Fruit fly (Drosophila melanogaster) whole organism, embryonic: ENCODE measurements around the gene Hs6st.

Source experiments
- CG10366 ChIP-seq: fragments of 200-800 bp; sonication (Bioruptor generic); IDR thresholded peaks from 2 replicates; pipeline ENCODE4 v1.3.6; 2022; ENCODE audit warnings: missing biosample characterization, missing genetic modification characterization
- CG11456 ChIP-seq: fragments of 200-800 bp; sonication (Bioruptor generic); IDR thresholded peaks from 3 replicates; pipeline ENCODE4 v1.3.6; 2022; ENCODE audit warnings: missing biosample characterization, missing genetic modification characterization
- CG12744 ChIP-seq: fragments of 200-800 bp; sonication (Bioruptor generic); optimal IDR thresholded peaks from 2 replicates; lab custom pipeline; 2016; ENCODE audit warnings: missing biosample characterization, missing genetic modification characterization
- CG15514 ChIP-seq: fragments of 200-800 bp; sonication (Bioruptor generic); optimal IDR thresholded peaks from 3 replicates; lab custom pipeline; 2017; ENCODE audit warnings: missing biosample characterization, missing genetic modification characterization, mild to moderate bottlenecking, moderate library complexity, missing genetic modification reagents
- CG1602 ChIP-seq: fragments of 200-800 bp; sonication (Bioruptor generic); optimal IDR thresholded peaks from 3 replicates; lab custom pipeline; 2016; ENCODE audit warnings: missing biosample characterization, missing genetic modification characterization
- CG17802 ChIP-seq: fragments of 200-800 bp; sonication (Bioruptor generic); optimal IDR thresholded peaks from 2 replicates; lab custom pipeline; 2018; ENCODE audit warnings: missing biosample characterization, mild to moderate bottlenecking, missing genetic modification characterization, moderate library complexity
- CG1792 ChIP-seq: fragments of 200-800 bp; sonication (Bioruptor generic); optimal IDR thresholded peaks from 2 replicates; lab custom pipeline; 2016; ENCODE audit warnings: missing biosample characterization, missing genetic modification characterization
- CG18599 ChIP-seq: fragments of 200-800 bp; sonication (Bioruptor generic); optimal IDR thresholded peaks from 3 replicates; lab custom pipeline; 2017; ENCODE audit warnings: missing biosample characterization, missing genetic modification characterization, mild to moderate bottlenecking, moderate library complexity, missing genetic modification reagents
- CG2120 ChIP-seq: fragments of 200-800 bp; sonication (Bioruptor generic); optimal IDR thresholded peaks from 3 replicates; lab custom pipeline; 2016; ENCODE audit warnings: missing biosample characterization, missing genetic modification characterization
- CG3726 ChIP-seq: fragments of 200-800 bp; sonication (Bioruptor generic); IDR thresholded peaks from 3 replicates; pipeline ENCODE4, ENCODE4 v1.3.6; 2022; ENCODE audit warnings: missing biosample characterization, missing genetic modification characterization
- CG4404 ChIP-seq: fragments of 200-800 bp; sonication (Bioruptor generic); IDR thresholded peaks from 2 replicates; pipeline ENCODE4 v1.3.6; 2022; ENCODE audit warnings: missing biosample characterization, missing genetic modification characterization
- CG4820 ChIP-seq: fragments of 200-800 bp; sonication (Bioruptor generic); optimal IDR thresholded peaks from 3 replicates; lab custom pipeline; 2016; ENCODE audit warnings: missing biosample characterization, missing genetic modification characterization
- CG6791 ChIP-seq: fragments of 200-800 bp; sonication (Bioruptor generic); IDR thresholded peaks from 3 replicates; pipeline ENCODE4 v1.3.6; 2022; ENCODE audit warnings: missing biosample characterization, missing genetic modification characterization; ENCODE audit not compliant: partially characterized antibody
- CG8359 ChIP-seq: fragments of 200-800 bp; sonication (Bioruptor generic); optimal IDR thresholded peaks from 2 replicates; lab custom pipeline; 2017; ENCODE audit warnings: missing biosample characterization, mild to moderate bottlenecking, missing genetic modification characterization, borderline replicate concordance
- CG9817 ChIP-seq: fragments of 200-800 bp; sonication (Bioruptor generic); optimal IDR thresholded peaks from 2 replicates; lab custom pipeline; 2018; ENCODE audit warnings: missing biosample characterization, mild to moderate bottlenecking, missing genetic modification characterization, moderate library complexity
- CG9932 ChIP-seq: fragments of 200-800 bp; sonication (Bioruptor generic); IDR thresholded peaks from 2 replicates; pipeline ENCODE4 v1.3.6; 2022; ENCODE audit warnings: missing biosample characterization, missing genetic modification characterization
- Chrac-16 ChIP-seq: fragments of 200-800 bp; sonication (Bioruptor generic); optimal IDR thresholded peaks from 3 replicates; lab custom pipeline; 2016; ENCODE audit warnings: missing biosample characterization, missing genetic modification characterization
- CoRest ChIP-seq: fragments of 200-800 bp; sonication (Bioruptor generic); optimal IDR thresholded peaks from 3 replicates; lab custom pipeline; 2018; ENCODE audit warnings: missing biosample characterization, mild to moderate bottlenecking, missing genetic modification characterization, moderate library complexity
- HLH54F ChIP-seq: fragments of 200-800 bp; sonication (Bioruptor generic); optimal IDR thresholded peaks from 3 replicates; lab custom pipeline; 2016; ENCODE audit warnings: missing biosample characterization, missing genetic modification characterization
- Hr78 ChIP-seq, 2 experiments: fragments of 200-800 bp in 1 of 2; fragments of >200 bp in 1 of 2; sonication (Bioruptor generic) in 1 of 2; optimal IDR thresholded peaks; 2 replicates each; lab custom pipeline; 2017 to 2019; ENCODE audit warnings: missing biosample characterization in 2 of 2, missing genetic modification characterization in 2 of 2, mild to moderate bottlenecking in 1 of 2, moderate library complexity in 1 of 2
- Kr ChIP-seq: fragments of 200-800 bp; sonication (Bioruptor generic); optimal IDR thresholded peaks from 2 replicates; lab custom pipeline; 2017; ENCODE audit warnings: missing biosample characterization, mild to moderate bottlenecking, missing genetic modification characterization
- Lpt ChIP-seq: fragments of >200 bp; optimal IDR thresholded peaks from 2 replicates; lab custom pipeline; 2018; ENCODE audit warnings: missing biosample characterization, missing genetic modification characterization
- Neu2 ChIP-seq: fragments of 200-800 bp; sonication (Bioruptor generic); optimal IDR thresholded peaks from 3 replicates; lab custom pipeline; 2016; ENCODE audit warnings: missing biosample characterization, missing genetic modification characterization, borderline replicate concordance
- Sox100B ChIP-seq: fragments of 200-800 bp; sonication (Bioruptor generic); optimal IDR thresholded peaks from 3 replicates; lab custom pipeline; 2018; ENCODE audit warnings: missing biosample characterization, mild to moderate bottlenecking, missing genetic modification characterization
- Spps ChIP-seq: fragments of 200-800 bp; sonication (Bioruptor generic); optimal IDR thresholded peaks from 2 replicates; lab custom pipeline; 2018; ENCODE audit warnings: missing biosample characterization, mild to moderate bottlenecking, missing genetic modification characterization
- Xrp1 ChIP-seq: fragments of 200-800 bp; sonication (Bioruptor generic); IDR thresholded peaks from 2 replicates; pipeline ENCODE4 v1.3.6; 2022; ENCODE audit warnings: missing biosample characterization, missing genetic modification characterization
- amos ChIP-seq: fragments of 200-800 bp; sonication (Bioruptor generic); IDR thresholded peaks from 2 replicates; pipeline ENCODE4 v1.3.6; 2022; ENCODE audit warnings: missing biosample characterization, missing genetic modification characterization; ENCODE audit not compliant: partially characterized antibody
- ara ChIP-seq: fragments of 200-800 bp; sonication (Bioruptor generic); IDR thresholded peaks from 2 replicates; pipeline ENCODE4 v1.3.6; 2022; ENCODE audit warnings: missing biosample characterization, missing genetic modification characterization
- ash1 ChIP-seq: fragments of 200-800 bp; sonication (Bioruptor generic); optimal IDR thresholded peaks from 2 replicates; lab custom pipeline; 2018; ENCODE audit warnings: missing biosample characterization, mild to moderate bottlenecking, missing genetic modification characterization
- bbx ChIP-seq: fragments of 200-800 bp; sonication (Bioruptor generic); IDR thresholded peaks from 2 replicates; pipeline ENCODE4 v1.3.6; 2022; ENCODE audit warnings: missing biosample characterization, missing genetic modification characterization; ENCODE audit not compliant: partially characterized antibody
- btn ChIP-seq: fragments of 200-800 bp; sonication (Bioruptor generic); optimal IDR thresholded peaks from 2 replicates; lab custom pipeline; 2016; ENCODE audit warnings: missing biosample characterization, missing genetic modification characterization
- cato ChIP-seq: fragments of 200-800 bp; sonication (Bioruptor generic); optimal IDR thresholded peaks from 2 replicates; lab custom pipeline; 2016; ENCODE audit warnings: missing biosample characterization, missing genetic modification characterization, borderline replicate concordance
- dan ChIP-seq: fragments of 200-800 bp; sonication (Bioruptor generic); IDR thresholded peaks from 2 replicates; pipeline ENCODE4 v1.3.6; 2022; ENCODE audit warnings: missing biosample characterization, missing genetic modification characterization
- danr ChIP-seq: fragments of 200-800 bp; sonication (Bioruptor generic); IDR thresholded peaks from 2 replicates; pipeline ENCODE4 v1.3.6; 2022; ENCODE audit warnings: missing biosample characterization, missing genetic modification characterization
- dm ChIP-seq: fragments of 200-800 bp; sonication (Bioruptor generic); optimal IDR thresholded peaks from 3 replicates; lab custom pipeline; 2016; ENCODE audit warnings: missing biosample characterization, missing genetic modification characterization
- dmrt11E ChIP-seq: fragments of 200-800 bp; sonication (Bioruptor generic); optimal IDR thresholded peaks from 3 replicates; lab custom pipeline; 2018; ENCODE audit warnings: missing biosample characterization, mild to moderate bottlenecking, missing genetic modification characterization, moderate library complexity
- emc ChIP-seq: fragments of 200-800 bp; sonication (Bioruptor generic); optimal IDR thresholded peaks from 2 replicates; lab custom pipeline; 2016; ENCODE audit warnings: missing biosample characterization, missing genetic modification characterization
- fd96Cb ChIP-seq: fragments of 200-800 bp; sonication (Bioruptor generic); optimal IDR thresholded peaks from 2 replicates; lab custom pipeline; 2018; ENCODE audit warnings: missing biosample characterization, mild to moderate bottlenecking, missing genetic modification characterization, moderate library complexity
- her ChIP-seq: fragments of 200-800 bp; sonication (Bioruptor generic); optimal IDR thresholded peaks from 2 replicates; lab custom pipeline; 2016; ENCODE audit warnings: missing biosample characterization, missing genetic modification characterization
- hkb ChIP-seq, 2 experiments: fragments of 200-800 bp in 1 of 2; fragments of >200 bp in 1 of 2; sonication (Bioruptor generic) in 1 of 2; IDR thresholded peaks in 1 of 2; optimal IDR thresholded peaks in 1 of 2; 2 replicates each; pipeline versions ENCODE4 v1.3.6 to Lab custom; 2017 to 2022; ENCODE audit warnings: missing biosample characterization in 1 of 2, missing genetic modification characterization in 1 of 2
- hth ChIP-seq: fragments of >200 bp; optimal IDR thresholded peaks from 2 replicates; lab custom pipeline; 2017; ENCODE audit warnings: inconsistent platforms
- jigr1 ChIP-seq: fragments of 200-800 bp; sonication (Bioruptor generic); IDR thresholded peaks from 3 replicates; pipeline ENCODE4 v1.3.6; 2022; ENCODE audit warnings: missing biosample characterization, missing genetic modification characterization
- mam ChIP-seq: fragments of 200-800 bp; sonication (Bioruptor generic); optimal IDR thresholded peaks from 3 replicates; lab custom pipeline; 2016; ENCODE audit warnings: missing biosample characterization, missing genetic modification characterization
- run ChIP-seq: fragments of 200-800 bp; sonication (Bioruptor generic); optimal IDR thresholded peaks from 3 replicates; lab custom pipeline; 2018; ENCODE audit warnings: missing biosample characterization, mild to moderate bottlenecking, missing genetic modification characterization
- sc ChIP-seq, 3 experiments: fragments of >200 bp in 2 of 3; fragments of 200-800 bp in 1 of 3; sonication (Bioruptor generic) in 1 of 3; optimal IDR thresholded peaks; 2 replicates in 2 of 3; 3 replicates in 1 of 3; lab custom pipeline; 2017; ENCODE audit warnings: mild to moderate bottlenecking in 1 of 3, missing biosample characterization in 1 of 3, missing genetic modification characterization in 1 of 3, missing genetic modification reagents in 1 of 3
- slou ChIP-seq: fragments of 200-800 bp; sonication (Bioruptor generic); optimal IDR thresholded peaks from 3 replicates; lab custom pipeline; 2016; ENCODE audit warnings: missing biosample characterization, missing genetic modification characterization
- ttk ChIP-seq: fragments of 200-800 bp; sonication (Bioruptor generic); IDR thresholded peaks from 2 replicates; pipeline ENCODE4 v2.1.2; 2022; ENCODE audit warnings: missing biosample characterization, missing genetic modification characterization
- unpg ChIP-seq: fragments of 200-800 bp; sonication (Bioruptor generic); optimal IDR thresholded peaks from 3 replicates; lab custom pipeline; 2018; ENCODE audit warnings: missing biosample characterization, mild to moderate bottlenecking, missing genetic modification characterization, moderate library complexity
- vvl ChIP-seq: fragments of 200-800 bp; sonication (Bioruptor generic); IDR thresholded peaks from 2 replicates; pipeline ENCODE4 v1.3.6; 2022; ENCODE audit warnings: missing biosample characterization, missing genetic modification characterization
- yki ChIP-seq: fragments of >200 bp; optimal IDR thresholded peaks from 3 replicates; lab custom pipeline; 2018

The Hs6st gene

dm6 chr3R:19998418-19998817 is 9.9 kb downstream of the Hs6st start (continued):
- peak; percentile 86 for TF ChIP-seq fd96Cb (tag; lab: Kevin White, UChicago)
- peak; percentile 82 for TF ChIP-seq dmrt11E (tag; lab: Kevin White, UChicago)
- no peak for TF ChIP-seq bbx (GFP tag; lab: Robert Waterston, UW)
- TF ChIP-seq HLH54F: peak; percentile 44
- peak; percentile 75 for TF ChIP-seq Spps (tag; lab: Kevin White, UChicago)
- no peak for TF ChIP-seq hth (lab: Kevin White, UChicago)
- peak; percentile 79 for TF ChIP-seq CG10366 (GFP tag; lab: Robert Waterston, UW)
- peak; percentile 34 for TF ChIP-seq CG2120
- TF ChIP-seq dan (GFP tag; lab: Robert Waterston, UW): peak; percentile 64; the same call in 1 of the 2 replicates
- peak; percentile 38 for TF ChIP-seq CG8359
- TF ChIP-seq Kr (GFP tag; lab: Kevin White, UChicago): no peak
- TF ChIP-seq danr (GFP tag; lab: Robert Waterston, UW): peak; percentile 38; the same call in 1 of the 2 replicates
- TF ChIP-seq CG18599: peak; percentile 68
- peak; percentile 65 for TF ChIP-seq CG17802 (tag; lab: Kevin White, UChicago)
- peak; percentile 60 for TF ChIP-seq Sox100B
- 0 out of 2 replicates have a peak, but pooled peaks have one; percentile 19 for TF ChIP-seq CG9932
- peak; percentile 89 for TF ChIP-seq vvl (GFP tag; lab: Robert Waterston, UW)
- TF ChIP-seq btn (GFP tag; lab: Kevin White, UChicago): peak; percentile 64
- TF ChIP-seq CG12744 (GFP tag; lab: Kevin White, UChicago): no peak
- TF ChIP-seq cato: peak; percentile 62
- TF ChIP-seq CG15514 (GFP tag; lab: Kevin White, UChicago): peak; percentile 20
- TF ChIP-seq sc (optimal IDR thresholded peaks at IDR 0.05; lab: Kevin White, UChicago): no peak
- peak; percentile 70 for TF ChIP-seq sc (GFP tag; optimal IDR thresholded peaks at IDR 0.05; lab: Kevin White, UChicago)
- TF ChIP-seq CG9817 (tag; lab: Kevin White, UChicago): peak; percentile 64
- no peak for TF ChIP-seq Lpt
- TF ChIP-seq CG11456 (GFP tag; lab: Robert Waterston, UW): peak; percentile 72
- TF ChIP-seq Xrp1 (GFP tag; lab: Robert Waterston, UW): peak; percentile 87
- no peak for TF ChIP-seq hkb (optimal IDR thresholded peaks at IDR 0.05; lab: Kevin White, UChicago)
- peak; percentile 68 for TF ChIP-seq hkb (GFP tag; IDR thresholded peaks at IDR 0.05; lab: Robert Waterston, UW)
- TF ChIP-seq unpg (GFP tag; lab: Kevin White, UChicago): peak; percentile 81
- TF ChIP-seq jigr1 (GFP tag; lab: Robert Waterston, UW): no peak
- no peak for TF ChIP-seq CG6791
- TF ChIP-seq her (GFP tag; lab: Kevin White, UChicago): peak; percentile 63
- peak; percentile 62 for TF ChIP-seq mam (GFP tag; lab: Kevin White, UChicago)
- TF ChIP-seq CG4820: peak; percentile 77
- peak; percentile 44 for TF ChIP-seq dm (GFP tag; lab: Kevin White, UChicago)
- TF ChIP-seq slou (GFP tag; lab: Kevin White, UChicago): no peak
- peak; percentile 74 for TF ChIP-seq CG1602 (GFP tag; lab: Kevin White, UChicago)
- TF ChIP-seq amos (GFP tag; lab: Robert Waterston, UW): no peak
- no peak for TF ChIP-seq Neu2 (GFP tag; lab: Kevin White, UChicago)
- TF ChIP-seq CG3726 (GFP tag; lab: Robert Waterston, UW): peak; percentile 69; the same call in 2 of the 3 replicates
- peak; percentile 84 for TF ChIP-seq ara (GFP tag; lab: Robert Waterston, UW)
- TF ChIP-seq CG1792: peak; percentile 32
- TF ChIP-seq ttk (GFP tag; lab: Robert Waterston, UW): peak; percentile 78
- peak; percentile 20 for TF ChIP-seq run
- no peak for TF ChIP-seq emc (GFP tag; lab: Kevin White, UChicago)
- TF ChIP-seq CG4404 (GFP tag; lab: Robert Waterston, UW): peak; percentile 74
- TF ChIP-seq ash1 (GFP tag; lab: Kevin White, UChicago): no peak
- TF ChIP-seq yki: no peak
- TF ChIP-seq Chrac-16 (GFP tag; lab: Kevin White, UChicago): peak; percentile 71
- peak in 1 of 2 experiments; percentile 40 for TF ChIP-seq Hr78 (GFP tag; optimal IDR thresholded peaks at IDR 0.05; lab: Kevin White, UChicago)
- peak; percentile 74 for TF ChIP-seq CoRest (tag; lab: Kevin White, UChicago)
